Worm (Caenorhabditis elegans) whole organism, L3 larva: ENCODE measurements around the gene R10F2.4.
"Not testable (repeated sequence)": the region's sequence is repeated elsewhere in the genome, so short reads cannot be mapped to it uniquely, and the experiment has no call there.

ENCODE experiments used
- R02D3.7 ChIP-seq: fragments of 150-350 bp; optimal IDR thresholded peaks from 2 replicates; lab custom pipeline; 2014; ENCODE audit warnings: missing biosample characterization, missing genetic modification characterization
- nhr-25 ChIP-seq: sonication (generic microtip); optimal IDR thresholded peaks from 2 replicates; lab custom pipeline; 2017; ENCODE audit warnings: missing biosample characterization, missing genetic modification characterization
- nhr-76 ChIP-seq: fragments of 150-350 bp; sonication (generic microtip); optimal IDR thresholded peaks from 5 replicates; lab custom pipeline; 2014; ENCODE audit warnings: missing biosample characterization, missing genetic modification characterization
- sea-2 ChIP-seq: fragments of 150-350 bp; sonication (generic microtip); optimal IDR thresholded peaks from 4 replicates; lab custom pipeline; 2014; ENCODE audit warnings: missing biosample characterization, missing genetic modification reagents, missing genetic modification characterization
- unc-62 ChIP-seq: fragments of 150-350 bp; sonication (generic microtip); optimal IDR thresholded peaks from 4 replicates; lab custom pipeline; 2014; ENCODE audit warnings: missing biosample characterization, missing genetic modification reagents, missing genetic modification characterization

ce11 chrIII:2881989-2882388 lies 40.9 kb downstream of the R10F2.4 start, which contains the start of gene F56F11.2:
- TF ChIP-seq unc-62 (GFP tag; lab: Kevin White, UChicago); R02D3.7 (tag; lab: Kevin White, UChicago); nhr-76; nhr-25 (tag; lab: Kevin White, UChicago); sea-2 (GFP tag; lab: Kevin White, UChicago): not testable (repeated sequence)
